Fruit fly (Drosophila melanogaster) whole organism, embryonic: Measurements from ENCODE around the gene moon.

Experiments
- Adf1 ChIP-seq: fragments of 200-800 bp; sonication (Bioruptor generic); IDR thresholded peaks from 2 replicates; pipeline ENCODE4 v1.3.6; 2022; ENCODE audit warnings: missing biosample characterization, missing genetic modification characterization
- Blimp-1 ChIP-seq: fragments of 200-800 bp; sonication (Bioruptor generic); optimal IDR thresholded peaks from 3 replicates; lab custom pipeline; 2018; ENCODE audit warnings: missing biosample characterization, missing genetic modification characterization, mild to moderate bottlenecking, moderate library complexity, missing genetic modification reagents
- CG1024 ChIP-seq: fragments of 200-800 bp; sonication (Bioruptor generic); IDR thresholded peaks from 2 replicates; pipeline ENCODE4 v1.3.6; 2022; ENCODE audit warnings: missing biosample characterization, missing genetic modification characterization
- CG11723 ChIP-seq: fragments of 200-800 bp; sonication (Bioruptor generic); optimal IDR thresholded peaks from 2 replicates; lab custom pipeline; 2017; ENCODE audit warnings: missing biosample characterization, mild to moderate bottlenecking, missing genetic modification characterization
- CG1603 ChIP-seq: fragments of 200-800 bp; sonication (Bioruptor generic); optimal IDR thresholded peaks from 2 replicates; lab custom pipeline; 2019; ENCODE audit warnings: missing biosample characterization, mild to moderate bottlenecking, missing genetic modification characterization, moderate library complexity
- CG17385 ChIP-seq: fragments of 200-800 bp; sonication (Bioruptor generic); optimal IDR thresholded peaks from 3 replicates; lab custom pipeline; 2018; ENCODE audit warnings: missing biosample characterization, mild to moderate bottlenecking, missing genetic modification characterization
- CG2712 ChIP-seq: fragments of 200-800 bp; optimal IDR thresholded peaks from 3 replicates; lab custom pipeline; 2019; ENCODE audit warnings: missing biosample characterization, mild to moderate bottlenecking, missing genetic modification characterization, moderate library complexity
- CG30431 ChIP-seq: fragments of 200-800 bp; sonication (Bioruptor generic); optimal IDR thresholded peaks from 2 replicates; lab custom pipeline; 2017; ENCODE audit warnings: missing biosample characterization, missing genetic modification characterization
- CG3281 ChIP-seq: fragments of 200-800 bp; sonication (Bioruptor generic); optimal IDR thresholded peaks from 3 replicates; lab custom pipeline; 2017; ENCODE audit warnings: missing biosample characterization, mild to moderate bottlenecking, missing genetic modification characterization
- CG34422 ChIP-seq: fragments of 200-800 bp; sonication (Bioruptor generic); IDR thresholded peaks from 3 replicates; pipeline ENCODE4 v1.3.6; 2022; ENCODE audit warnings: missing biosample characterization, missing genetic modification characterization
- CG42726 ChIP-seq: fragments of 200-800 bp; sonication (Bioruptor generic); IDR thresholded peaks from 2 replicates; pipeline ENCODE4 v1.3.6; 2022; ENCODE audit warnings: missing biosample characterization, missing genetic modification characterization; ENCODE audit not compliant: partially characterized antibody
- CG4820 ChIP-seq: fragments of 200-800 bp; sonication (Bioruptor generic); optimal IDR thresholded peaks from 3 replicates; lab custom pipeline; 2016; ENCODE audit warnings: missing biosample characterization, missing genetic modification characterization
- CG6689 ChIP-seq: fragments of 200-800 bp; sonication (Bioruptor generic); IDR thresholded peaks from 2 replicates; pipeline ENCODE4 v1.3.6; 2022; ENCODE audit warnings: missing biosample characterization, missing genetic modification characterization
- CG8478 ChIP-seq: fragments of >200 bp; optimal IDR thresholded peaks from 2 replicates; lab custom pipeline; 2018
- CG8924 ChIP-seq: fragments of 200-800 bp; optimal IDR thresholded peaks from 3 replicates; lab custom pipeline; 2019; ENCODE audit warnings: missing biosample characterization, mild to moderate bottlenecking, missing genetic modification characterization, moderate library complexity
- CTCF ChIP-seq: fragments of 200-800 bp; sonication (Bioruptor generic); optimal IDR thresholded peaks from 2 replicates; lab custom pipeline; 2017; ENCODE audit warnings: missing biosample characterization, mild to moderate bottlenecking, missing genetic modification characterization, moderate library complexity
- Deaf1 ChIP-seq: fragments of 200-800 bp; optimal IDR thresholded peaks from 3 replicates; lab custom pipeline; 2019; ENCODE audit warnings: missing biosample characterization, mild to moderate bottlenecking, missing genetic modification characterization, moderate library complexity
- Dip3 ChIP-seq: fragments of 200-800 bp; sonication (Bioruptor generic); optimal IDR thresholded peaks from 3 replicates; lab custom pipeline; 2016; ENCODE audit warnings: missing biosample characterization, missing genetic modification characterization
- Ets65A ChIP-seq: fragments of 200-800 bp; sonication (Bioruptor generic); peaks from one replicate; lab custom pipeline; 2016; ENCODE audit warnings: missing biosample characterization, missing genetic modification characterization
- HLH4C ChIP-seq: fragments of 200-800 bp; sonication (Bioruptor generic); IDR thresholded peaks from 3 replicates; pipeline ENCODE4 v1.3.6; 2022; ENCODE audit warnings: missing biosample characterization, missing genetic modification characterization; ENCODE audit not compliant: partially characterized antibody
- Hmr ChIP-seq: fragments of 200-800 bp; sonication (Bioruptor generic); optimal IDR thresholded peaks from 3 replicates; lab custom pipeline; 2017; ENCODE audit warnings: mild to moderate bottlenecking, missing biosample characterization, missing genetic modification reagents, missing genetic modification characterization
- Kr ChIP-seq: fragments of 200-800 bp; sonication (Bioruptor generic); optimal IDR thresholded peaks from 2 replicates; lab custom pipeline; 2017; ENCODE audit warnings: missing biosample characterization, mild to moderate bottlenecking, missing genetic modification characterization
- Rfx ChIP-seq: fragments of 200-800 bp; sonication (Bioruptor generic); IDR thresholded peaks from 2 replicates; pipeline ENCODE4 v1.3.6; 2022; ENCODE audit warnings: missing biosample characterization, missing genetic modification characterization
- Taf1 ChIP-seq: fragments of 200-800 bp; sonication (Bioruptor generic); IDR thresholded peaks from 2 replicates; pipeline ENCODE4 v1.3.6; 2022; ENCODE audit warnings: missing biosample characterization, missing genetic modification characterization
- abd-A ChIP-seq: fragments of 200-800 bp; sonication (Bioruptor generic); optimal IDR thresholded peaks from 3 replicates; lab custom pipeline; 2019; ENCODE audit warnings: missing biosample characterization, mild to moderate bottlenecking, missing genetic modification characterization, moderate library complexity
- bsh ChIP-seq, 2 experiments: fragments of 200-800 bp; sonication (Bioruptor generic); optimal IDR thresholded peaks; 2 replicates each; lab custom pipeline; 2017 to 2018; ENCODE audit warnings: mild to moderate bottlenecking in 2 of 2, missing biosample characterization in 2 of 2, missing genetic modification characterization in 2 of 2, moderate library complexity in 1 of 2
- chif ChIP-seq, 2 experiments: fragments of 200-800 bp; sonication (Bioruptor generic); optimal IDR thresholded peaks; 3 replicates each; lab custom pipeline; 2016; ENCODE audit warnings: missing biosample characterization in 2 of 2, missing genetic modification characterization in 2 of 2
- dm ChIP-seq: fragments of 200-800 bp; sonication (Bioruptor generic); optimal IDR thresholded peaks from 3 replicates; lab custom pipeline; 2016; ENCODE audit warnings: missing biosample characterization, missing genetic modification characterization
- hkb ChIP-seq, 2 experiments: fragments of 200-800 bp in 1 of 2; fragments of >200 bp in 1 of 2; sonication (Bioruptor generic) in 1 of 2; IDR thresholded peaks in 1 of 2; optimal IDR thresholded peaks in 1 of 2; 2 replicates each; pipeline versions ENCODE4 v1.3.6 to Lab custom; 2017 to 2022; ENCODE audit warnings: missing biosample characterization in 1 of 2, missing genetic modification characterization in 1 of 2
- ind ChIP-seq: fragments of 200-800 bp; sonication (Bioruptor generic); optimal IDR thresholded peaks from 3 replicates; lab custom pipeline; 2016; ENCODE audit warnings: missing biosample characterization, missing genetic modification characterization
- kah ChIP-seq: fragments of 200-800 bp; sonication (Bioruptor generic); optimal IDR thresholded peaks from 2 replicates; lab custom pipeline; 2018; ENCODE audit warnings: missing biosample characterization, mild to moderate bottlenecking, missing genetic modification characterization
- kni ChIP-seq: fragments of 200-800 bp; sonication (Bioruptor generic); optimal IDR thresholded peaks from 3 replicates; lab custom pipeline; 2017; ENCODE audit warnings: mild to moderate bottlenecking, missing biosample characterization, missing genetic modification reagents, missing genetic modification characterization
- maf-S ChIP-seq: fragments of 200-800 bp; sonication (Bioruptor generic); optimal IDR thresholded peaks from 2 replicates; lab custom pipeline; 2016; ENCODE audit warnings: missing biosample characterization, missing genetic modification characterization
- mam ChIP-seq: fragments of 200-800 bp; sonication (Bioruptor generic); optimal IDR thresholded peaks from 3 replicates; lab custom pipeline; 2016; ENCODE audit warnings: missing biosample characterization, missing genetic modification characterization
- nom ChIP-seq: fragments of 200-800 bp; sonication (Bioruptor generic); optimal IDR thresholded peaks from 2 replicates; lab custom pipeline; 2017; ENCODE audit warnings: missing biosample characterization, missing genetic modification characterization, mild to moderate bottlenecking, moderate library complexity, missing genetic modification reagents
- psq ChIP-seq: fragments of 200-800 bp; sonication (Bioruptor generic); optimal IDR thresholded peaks from 2 replicates; lab custom pipeline; 2017; ENCODE audit warnings: missing biosample characterization, missing genetic modification characterization
- salm ChIP-seq: fragments of 200-800 bp; sonication (Bioruptor generic); optimal IDR thresholded peaks from 2 replicates; lab custom pipeline; 2018; ENCODE audit warnings: missing biosample characterization, mild to moderate bottlenecking, missing genetic modification characterization
- scrt ChIP-seq: fragments of 200-800 bp; sonication (Bioruptor generic); optimal IDR thresholded peaks from 2 replicates; lab custom pipeline; 2018; ENCODE audit warnings: missing biosample characterization, mild to moderate bottlenecking, missing genetic modification characterization, moderate library complexity
- sens ChIP-seq: fragments of 200-800 bp; sonication (Bioruptor generic); peaks from one replicate; lab custom pipeline; 2016; ENCODE audit warnings: missing biosample characterization, missing genetic modification characterization
- sens-2 ChIP-seq: fragments of 200-800 bp; sonication (Bioruptor generic); IDR thresholded peaks from 2 replicates; pipeline ENCODE4 v1.3.6; 2022; ENCODE audit warnings: missing biosample characterization, missing genetic modification characterization
- sim ChIP-seq: fragments of 200-800 bp; sonication (Bioruptor generic); IDR thresholded peaks from 2 replicates; pipeline ENCODE4 v1.3.6; 2022; ENCODE audit warnings: missing biosample characterization, missing genetic modification characterization
- sr ChIP-seq: fragments of 200-800 bp; sonication (Bioruptor generic); IDR thresholded peaks from 3 replicates; pipeline ENCODE4 v1.3.6; 2022; ENCODE audit warnings: missing biosample characterization, missing genetic modification characterization
- tll ChIP-seq, 2 experiments: fragments of 200-800 bp in 1 of 2; fragments of >200 bp in 1 of 2; sonication (Bioruptor generic) in 1 of 2; optimal IDR thresholded peaks; 2 replicates each; lab custom pipeline; 2017 to 2019; ENCODE audit warnings: missing biosample characterization in 2 of 2, missing genetic modification characterization in 2 of 2, mild to moderate bottlenecking in 1 of 2, moderate library complexity in 1 of 2
- toy ChIP-seq: fragments of 200-800 bp; sonication (Bioruptor generic); IDR thresholded peaks from 2 replicates; pipeline ENCODE4 v1.3.6; 2022; ENCODE audit warnings: missing biosample characterization, missing genetic modification characterization
- trem ChIP-seq: fragments of 200-800 bp; optimal IDR thresholded peaks from 3 replicates; lab custom pipeline; 2019; ENCODE audit warnings: missing biosample characterization, mild to moderate bottlenecking, missing genetic modification characterization, moderate library complexity
- zen ChIP-seq: fragments of 200-800 bp; sonication (Bioruptor generic); optimal IDR thresholded peaks from 3 replicates; lab custom pipeline; 2018; ENCODE audit warnings: missing biosample characterization, mild to moderate bottlenecking, missing genetic modification characterization, moderate library complexity

The moon gene

DNA sequence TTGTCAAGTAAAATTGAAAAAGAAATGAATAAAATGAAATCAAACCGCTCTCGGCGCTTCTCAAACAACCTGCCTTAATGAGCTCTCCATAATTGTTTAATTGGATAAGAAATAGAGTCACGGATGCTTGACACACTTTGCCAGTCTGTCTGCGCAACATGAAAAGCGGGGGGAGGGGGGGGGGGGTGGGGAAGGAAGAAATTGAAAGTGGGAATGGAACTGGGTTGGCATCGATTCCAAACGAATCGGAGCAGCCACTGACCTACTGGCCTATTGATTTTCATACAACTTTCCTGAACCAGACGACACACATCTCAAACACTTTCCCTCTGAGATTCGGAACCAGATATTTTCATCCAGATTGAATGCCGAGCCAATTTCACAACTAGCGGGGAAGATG lies 34.3 kb upstream of the moon start, which contains the start of gene CG2750:
Gene CG2750 (plus strand): TSS at position 301 of the 400 bp plus-strand sequence.
- no peak for TF ChIP-seq dm (GFP tag; lab: Kevin White, UChicago)
- no peak for TF ChIP-seq maf-S (GFP tag; lab: Kevin White, UChicago)
- no peak for TF ChIP-seq sim
- TF ChIP-seq CG8924 (tag; lab: Kevin White, UChicago), result no peak
- no peak for TF ChIP-seq kah (GFP tag; lab: Kevin White, UChicago)
- no peak for TF ChIP-seq tll (GFP tag; optimal IDR thresholded peaks at IDR 0.05; lab: Kevin White, UChicago)
- no peak for TF ChIP-seq Taf1
- TF ChIP-seq CG3281 (GFP tag; lab: Kevin White, UChicago), result no peak
- TF ChIP-seq CG1603 (tag; lab: Kevin White, UChicago), result no peak
- TF ChIP-seq Dip3 (GFP tag; lab: Kevin White, UChicago), result no peak
- no peak for TF ChIP-seq CG4820 (GFP tag; lab: Kevin White, UChicago)
- TF ChIP-seq Kr (GFP tag; lab: Kevin White, UChicago), result no peak
- TF ChIP-seq kni, result no peak

DNA sequence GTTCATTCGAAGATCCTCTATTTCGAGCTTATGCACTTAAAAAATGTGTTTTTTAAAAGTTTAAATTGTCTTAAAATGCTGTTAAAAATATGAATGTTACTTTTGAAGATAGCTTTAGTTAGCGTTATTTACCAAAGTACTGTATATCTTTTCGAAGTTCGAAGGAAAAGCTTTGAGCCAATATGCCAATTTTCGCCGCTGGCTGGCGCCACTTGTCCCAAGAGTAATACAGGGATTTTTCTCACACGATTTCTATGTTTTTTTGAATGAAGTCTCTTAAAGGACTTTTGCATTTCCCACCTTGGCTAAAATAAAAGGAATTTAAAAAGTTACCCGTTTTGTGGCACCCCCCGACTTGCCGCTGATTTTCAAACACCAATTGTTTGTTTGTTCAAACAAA lies 31.6 kb upstream of the moon start:
- TF ChIP-seq CTCF (GFP tag; lab: Kevin White, UChicago), result peak; percentile 84
- no peak for TF ChIP-seq CG30431 (GFP tag; lab: Kevin White, UChicago)

DNA sequence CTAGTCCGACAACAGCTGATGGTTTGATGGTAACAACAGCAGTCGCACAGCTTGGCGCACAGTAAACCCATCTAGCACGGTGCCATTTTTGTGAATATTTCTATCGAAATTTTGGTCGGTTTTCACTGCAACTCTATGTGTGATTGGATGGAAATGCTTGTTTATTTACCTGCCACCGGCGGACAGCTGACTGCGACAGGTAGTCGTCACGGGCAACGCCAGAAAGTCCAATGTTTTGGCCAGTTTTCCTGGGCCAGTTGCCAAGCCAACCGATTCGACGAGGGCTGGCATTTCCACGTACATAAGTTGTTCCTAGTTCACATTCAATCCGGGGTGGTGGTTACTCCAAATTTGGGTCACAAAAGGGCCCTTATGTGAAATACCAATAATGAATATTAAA lies 31.1 kb upstream of the moon start, which contains the start of gene CG11356:
Gene CG11356 (minus strand): TSS at position 101 of the 400 bp plus-strand sequence.
- TF ChIP-seq Rfx (peak; percentile 30; the same call in 1 of the 2 replicates), salm (tag; lab: Kevin White, UChicago) (no peak), psq (GFP tag; lab: Kevin White, UChicago) (no peak), Hmr (GFP tag; lab: Kevin White, UChicago) (no peak), Taf1 (no peak), sens-2 (GFP tag; lab: Robert Waterston, UW) (no peak), nom (GFP tag; lab: Kevin White, UChicago) (no peak)

DNA sequence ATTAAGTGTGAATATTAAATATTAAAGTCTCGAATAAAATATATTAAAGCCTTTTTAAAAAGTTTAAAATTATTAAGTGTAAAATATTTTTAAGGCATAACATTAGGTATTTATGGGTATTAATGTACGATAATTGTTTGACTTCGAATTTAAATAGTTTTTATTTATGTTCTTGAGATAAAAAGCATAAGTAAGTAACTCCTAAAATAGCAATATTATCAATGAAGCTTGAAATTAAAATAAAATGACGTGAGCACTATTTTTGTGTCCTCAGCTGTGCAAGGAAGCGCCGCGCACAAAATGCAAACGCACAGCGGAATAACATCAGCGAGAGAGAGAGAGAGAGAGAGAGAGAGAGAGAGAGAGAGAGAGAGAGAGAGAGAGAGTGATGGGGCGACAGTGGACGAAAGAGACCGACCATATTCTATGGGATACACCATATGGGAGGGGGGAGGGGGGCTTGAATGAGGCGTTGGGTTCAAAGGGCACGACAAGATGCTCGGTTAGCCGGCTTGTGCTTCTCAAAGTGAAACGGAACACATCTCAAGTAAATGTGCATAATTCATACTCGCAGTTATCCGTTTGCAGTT lies 17.7 kb upstream of the moon start:
- TF ChIP-seq CG34422 (GFP tag; lab: Robert Waterston, UW) (no peak), CG1024 (no peak), CG11723 (GFP tag; lab: Kevin White, UChicago) (no peak), trem (tag; lab: Kevin White, UChicago) (peak; percentile 45), CG6689 (0 out of 2 replicates have a peak, but pooled peaks have one; percentile 21), CG2712 (tag; lab: Kevin White, UChicago) (peak; percentile 53), chif (GFP tag; optimal IDR thresholded peaks at IDR 0.05; lab: Kevin White, UChicago) (no peak), CG42726 (GFP tag; lab: Robert Waterston, UW) (no peak), zen (tag; lab: Kevin White, UChicago) (peak; percentile 7), Blimp-1 (GFP tag; lab: Kevin White, UChicago) (peak; percentile 36), Ets65A (GFP tag; lab: Kevin White, UChicago) (no peak), sr (GFP tag; lab: Robert Waterston, UW) (no peak), scrt (GFP tag; lab: Kevin White, UChicago) (no peak), toy (GFP tag; lab: Robert Waterston, UW) (no peak), HLH4C (GFP tag; lab: Robert Waterston, UW) (no peak), Adf1 (GFP tag; lab: Robert Waterston, UW) (no peak), abd-A (tag; lab: Kevin White, UChicago) (no peak), sens (GFP tag; lab: Kevin White, UChicago) (peak; percentile 47), CG8478 (no peak), Deaf1 (peak; percentile 8), mam (GFP tag; lab: Kevin White, UChicago) (no peak), CG17385 (GFP tag; lab: Kevin White, UChicago) (no peak), bsh (GFP tag; optimal IDR thresholded peaks at IDR 0.05; lab: Kevin White, UChicago) (peak in 1 of 2 experiments; percentile 40), hkb (optimal IDR thresholded peaks at IDR 0.05; lab: Kevin White, UChicago) (no peak), hkb (GFP tag; IDR thresholded peaks at IDR 0.05; lab: Robert Waterston, UW) (no peak), ind (GFP tag; lab: Kevin White, UChicago) (no peak)
